Worm (Caenorhabditis elegans) whole organism, dauer: ENCODE results near the gene C18H9.5.

ENCODE experiments used
- unc-62 ChIP-seq: sonication (generic microtip); optimal IDR thresholded peaks from 2 replicates; lab custom pipeline; 2017; ENCODE audit warnings: missing biosample characterization, missing genetic modification reagents, missing genetic modification characterization

Gene C18H9.5

DNA sequence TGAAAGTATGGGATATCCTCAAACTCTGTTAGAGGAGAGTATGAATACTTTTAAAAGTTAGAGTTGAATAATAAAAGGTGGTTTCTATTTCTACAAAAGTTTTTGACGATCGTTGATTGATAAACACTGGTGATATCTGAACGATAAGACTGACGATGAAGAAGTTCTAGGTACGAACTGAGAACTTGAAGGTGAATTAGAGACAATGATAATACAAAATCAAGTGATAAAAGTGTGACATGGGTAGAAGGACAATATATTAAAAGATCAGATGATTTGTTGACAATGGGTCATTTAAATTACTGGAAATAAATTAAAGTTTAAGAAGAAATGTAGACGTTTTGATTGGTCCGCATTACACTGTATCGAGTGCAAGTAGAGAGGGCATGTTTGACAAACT, at the start of gene C18H9.5:
C18H9.5 (minus strand) TSS at position 179 of the 400 bp plus-strand sequence.
- TF ChIP-seq unc-62, result no peak

- no peak for TF ChIP-seq unc-62
These were observed 49.3 kb upstream of the C18H9.5 start, which contains the start of gene ins-15 for ce11 chrII:6744648-6745047. Gene ins-15, minus strand, starts transcription at chrII:6744748.

- no peak for TF ChIP-seq unc-62
These were observed 47.2 kb upstream of the C18H9.5 start, which contains the start of gene F41G3.6 for ce11 chrII:6742614-6743013. Gene F41G3.6, plus strand, starts transcription at chrII:6742914.

DNA sequence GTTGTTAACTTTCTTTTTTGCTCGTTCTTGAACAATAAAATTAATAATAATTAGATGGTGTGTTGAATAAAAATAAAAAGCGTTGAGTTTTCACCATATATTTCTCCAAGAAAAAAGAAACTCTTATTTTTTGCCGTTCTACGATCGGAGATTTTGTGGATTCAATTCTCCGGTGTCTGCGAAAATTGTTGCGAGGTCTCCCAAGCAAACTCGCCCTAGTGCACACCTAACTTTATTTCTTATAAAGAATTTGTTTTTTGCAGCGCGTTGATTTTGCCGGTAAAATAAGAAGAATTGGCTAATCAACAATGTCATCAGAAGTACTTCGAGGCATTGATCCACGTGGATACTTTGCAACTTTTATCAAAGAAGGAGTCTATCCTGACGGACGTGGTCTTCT, 46.1 kb upstream of the C18H9.5 start, which contains the start of gene exos-8:
exos-8 (plus strand) TSS at position 264 of the 400 bp plus-strand sequence.
- no peak for TF ChIP-seq unc-62

DNA sequence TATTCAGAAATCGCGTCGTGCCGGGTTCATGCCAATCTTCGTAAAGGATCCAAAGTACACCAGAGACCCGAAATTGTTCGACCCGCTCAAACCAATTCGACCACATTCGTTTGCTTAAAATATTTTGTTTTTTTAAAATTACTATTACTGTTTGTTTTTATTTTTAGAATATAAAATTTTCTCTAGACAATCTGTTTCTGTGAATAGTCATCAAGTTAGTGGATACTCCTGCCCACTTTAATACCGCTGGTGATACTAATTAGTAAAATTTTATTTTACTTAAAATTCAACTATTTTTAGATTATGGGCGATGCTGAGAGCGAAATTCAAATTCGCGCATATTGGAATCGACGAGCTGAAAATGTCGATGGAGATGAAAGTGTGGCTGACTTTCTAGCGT, 41.2 kb upstream of the C18H9.5 start, which contains the start of gene T14B4.1:
T14B4.1 (plus strand) TSS at position 301 of the 400 bp plus-strand sequence.
- TF ChIP-seq unc-62, result no peak

DNA sequence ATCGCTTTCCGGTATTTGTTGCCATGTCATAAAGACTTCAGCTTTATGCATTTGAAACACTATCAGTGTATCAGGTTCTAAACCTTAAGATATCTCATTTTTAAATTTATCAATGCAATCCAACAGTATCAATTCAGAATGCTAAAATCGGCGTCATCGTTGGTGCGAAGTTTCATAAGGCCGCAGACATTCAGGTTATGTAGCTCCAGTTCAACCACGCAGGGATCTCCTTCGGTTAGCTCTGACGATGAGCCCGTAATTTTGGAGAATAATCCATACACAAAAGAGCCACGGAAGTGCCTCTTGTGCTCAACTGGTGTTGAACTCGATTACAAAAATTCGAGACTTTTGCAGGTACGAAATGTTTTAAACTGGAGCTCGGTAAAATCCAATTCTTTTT, 40.7 kb upstream of the C18H9.5 start, which contains the start of gene mrps-18.C:
mrps-18.C (plus strand) TSS at position 138 of the 400 bp plus-strand sequence.
- TF ChIP-seq unc-62, result no peak

- no peak for TF ChIP-seq unc-62
These were observed 39.3 kb upstream of the C18H9.5 start, which contains the start of gene T14B4.3 for ce11 chrII:6734674-6735073. Gene T14B4.3, plus strand, starts transcription at chrII:6734937.

ce11 chrII:6733718-6734117, 38.4 kb upstream of the C18H9.5 start, which contains the start of gene T14B4.9:
Gene T14B4.9, minus strand, starts transcription at chrII:6733818.
- TF ChIP-seq unc-62, result no peak

ce11 chrII:6729331-6729730, 34.0 kb upstream of the C18H9.5 start, which contains the start of gene T14B4.8:
Gene T14B4.8, minus strand, starts transcription at chrII:6729390.
- no peak for TF ChIP-seq unc-62

DNA sequence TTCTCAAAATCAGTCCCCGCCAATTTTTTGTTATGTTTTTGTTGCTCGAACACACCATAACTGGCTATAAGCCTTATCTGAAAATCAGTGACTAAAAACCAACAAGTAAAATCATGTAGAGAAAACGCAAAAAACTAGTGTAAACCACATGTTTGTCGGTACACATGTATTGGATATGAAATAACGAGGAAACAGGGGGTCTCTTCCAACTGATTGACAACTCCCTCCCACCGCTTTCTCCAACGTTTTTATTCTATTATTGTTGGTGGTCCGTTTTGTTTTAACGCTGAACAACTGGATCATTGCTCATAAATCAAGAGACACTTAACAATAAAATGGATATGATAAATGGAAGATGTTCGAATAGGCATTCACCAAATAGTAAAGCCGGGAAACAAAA, 31.4 kb upstream of the C18H9.5 start:
- no peak for TF ChIP-seq unc-62

DNA sequence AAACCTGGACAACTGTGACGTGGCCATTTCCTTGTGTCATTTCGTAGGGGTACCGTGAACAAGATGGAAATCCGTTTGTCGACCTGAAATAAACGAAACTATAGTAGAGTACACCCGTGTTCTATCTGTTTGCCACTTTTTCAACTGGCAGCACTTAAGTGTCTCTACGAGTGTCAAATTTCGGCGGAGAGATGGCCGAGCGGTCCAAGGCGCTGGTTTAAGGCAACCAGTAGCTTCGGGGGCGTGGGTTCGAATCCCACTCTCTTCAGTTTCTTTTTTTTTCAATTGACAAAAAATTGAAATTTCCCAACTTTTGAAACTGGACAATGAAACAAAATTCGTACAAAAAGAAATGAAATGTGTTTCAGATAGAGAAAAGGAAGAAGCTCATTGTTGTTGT, 26.2 kb upstream of the C18H9.5 start:
- TF ChIP-seq unc-62, result no peak

DNA sequence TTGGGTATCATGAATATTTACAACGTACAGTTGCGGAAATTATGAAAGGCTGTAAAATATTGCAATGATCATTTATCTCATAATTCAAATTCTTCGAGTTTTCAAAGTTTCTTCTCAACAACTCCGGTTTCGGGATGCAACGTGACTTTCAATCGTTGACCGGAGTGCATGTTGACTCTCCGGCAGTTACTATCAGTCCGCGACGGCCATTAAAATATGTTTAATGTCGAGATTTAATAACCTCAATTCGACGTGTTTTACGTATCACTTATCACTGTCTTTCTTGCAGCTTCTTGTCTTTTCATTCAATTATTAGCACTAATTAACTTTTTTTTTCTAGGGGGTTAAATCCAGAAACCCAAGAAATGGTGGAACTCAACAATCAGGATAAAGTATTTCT, 22.9 kb upstream of the C18H9.5 start, which contains the start of gene tsp-10:
tsp-10 (plus strand) TSS at position 366 of the 400 bp plus-strand sequence.
- TF ChIP-seq unc-62, result no peak

DNA sequence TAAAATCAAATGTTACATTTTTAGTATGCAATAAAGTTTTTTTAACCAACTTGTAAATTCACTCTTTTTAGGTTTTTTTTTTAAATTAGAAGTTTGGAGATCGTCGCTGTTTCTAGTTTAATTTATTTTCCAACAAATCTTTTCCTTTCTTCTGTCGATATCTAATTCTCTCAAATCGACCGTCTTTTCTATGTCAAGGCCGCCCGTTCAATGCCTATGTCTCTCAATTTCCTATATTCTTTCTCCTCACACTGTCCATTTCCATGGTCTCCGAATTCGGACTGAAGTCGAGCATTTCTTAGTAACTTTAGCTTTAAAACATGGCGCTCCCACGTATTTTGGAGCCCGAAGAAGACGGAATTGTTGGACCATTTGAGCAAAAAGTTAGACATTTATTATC, 21.3 kb upstream of the C18H9.5 start, which contains the start of the genes T14B4.5 and T14B4.20:
T14B4.5 (plus strand) TSS at position 226 of the 400 bp plus-strand sequence.
T14B4.20 (plus strand) TSS at position 264 of the 400 bp plus-strand sequence.
- no peak for TF ChIP-seq unc-62

DNA sequence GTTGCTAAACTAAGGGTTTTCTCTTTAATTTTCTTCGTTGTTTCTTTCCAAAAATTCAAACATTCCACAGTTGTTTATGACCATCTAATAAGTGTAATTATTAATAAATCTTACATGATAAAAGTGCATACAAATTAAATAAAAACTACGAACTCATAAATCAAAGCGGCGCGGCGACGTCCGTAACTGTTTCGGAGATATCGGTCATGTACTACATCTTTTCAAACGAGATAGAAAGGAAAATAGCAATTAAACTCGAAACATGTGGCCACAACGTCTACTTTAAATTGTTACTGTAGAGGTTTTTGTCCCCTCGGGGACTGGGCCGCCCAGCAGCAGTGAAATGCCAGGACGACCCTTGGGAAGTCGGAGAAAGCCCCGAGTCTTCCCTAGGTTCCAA, 20.5 kb upstream of the C18H9.5 start:
- no peak for TF ChIP-seq unc-62

DNA sequence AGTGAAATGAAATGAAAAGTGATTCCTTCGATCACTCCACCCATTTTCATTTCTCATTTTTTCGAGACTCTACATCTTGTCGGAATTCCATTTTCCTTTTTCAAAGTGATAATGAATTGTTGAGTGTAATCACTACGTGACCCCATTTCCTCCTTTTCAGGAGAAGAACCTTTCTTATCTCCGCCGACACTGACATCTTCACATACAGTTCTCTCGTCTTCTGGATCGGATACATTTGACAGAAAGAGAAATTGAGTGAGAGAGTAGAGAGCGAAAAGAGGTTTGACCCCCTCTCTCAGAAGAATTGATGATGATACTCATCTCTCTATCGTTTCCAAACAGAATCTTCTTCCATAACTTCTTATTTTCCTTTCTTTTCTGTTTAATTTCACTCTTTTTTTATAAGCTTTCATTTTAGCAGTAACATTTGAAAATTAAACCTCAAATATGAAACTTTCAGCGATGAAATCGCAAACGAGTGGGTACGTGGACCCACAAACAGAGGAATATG, 18.5 kb upstream of the C18H9.5 start, which contains the start of gene dpy-2:
dpy-2 (plus strand) TSS at position 461 of the 511 bp plus-strand sequence.
- no peak for TF ChIP-seq unc-62

- no peak for TF ChIP-seq unc-62
These were observed 17.6 kb upstream of the C18H9.5 start for ce11 chrII:6713003-6713402.

ce11 chrII:6712177-6712981, 17.0 kb upstream of the C18H9.5 start, which contains the start of the genes dpy-10 and T14B4.19:
Gene dpy-10, minus strand, starts transcription at chrII:6712227.
Gene T14B4.19, minus strand, starts transcription at chrII:6712931.
- TF ChIP-seq unc-62, result no peak
